Worm (Caenorhabditis elegans) whole organism, early embryonic: ENCODE results near the gene C05C9.1.

ENCODE experiments used
- B0310.2 ChIP-seq: sonication (generic microtip); optimal IDR thresholded peaks from 2 replicates; lab custom pipeline; 2016; ENCODE audit warnings: mild to moderate bottlenecking, missing genetic modification characterization, missing compliant biosample characterization
- F13C5.2 ChIP-seq: sonication (generic microtip); optimal IDR thresholded peaks from 2 replicates; lab custom pipeline; 2017; ENCODE audit warnings: mild to moderate bottlenecking, missing genetic modification characterization, inconsistent platforms, missing compliant biosample characterization
- aly-1 ChIP-seq: sonication (generic microtip); optimal IDR thresholded peaks from 2 replicates; lab custom pipeline; 2016; ENCODE audit warnings: missing genetic modification characterization, missing compliant biosample characterization
- ama-1 ChIP-seq: fragments of 150-350 bp; optimal IDR thresholded peaks from 2 replicates; lab custom pipeline; 2014
- ceh-13 ChIP-seq: fragments of 200-800 bp; sonication (Bioruptor generic); optimal IDR thresholded peaks from 2 replicates; lab custom pipeline; 2018; ENCODE audit warnings: mild to moderate bottlenecking, missing genetic modification characterization, missing compliant biosample characterization
- ceh-36 ChIP-seq: sonication (generic microtip); optimal IDR thresholded peaks from 2 replicates; lab custom pipeline; 2016; ENCODE audit warnings: missing genetic modification characterization, inconsistent platforms, missing compliant biosample characterization
- ets-7 ChIP-seq: sonication (generic microtip); optimal IDR thresholded peaks from 2 replicates; lab custom pipeline; 2016; ENCODE audit warnings: missing genotype, missing genetic modification characterization, missing compliant biosample characterization
- flt-1 ChIP-seq: fragments of 200-800 bp; sonication (Bioruptor generic); IDR thresholded peaks from 2 replicates; pipeline ENCODE4 v1.3.6; 2022; ENCODE audit warnings: missing genetic modification characterization, missing compliant biosample characterization
- hmbx-1 ChIP-seq: sonication (generic microtip); optimal IDR thresholded peaks from 2 replicates; lab custom pipeline; 2016; ENCODE audit warnings: mild to moderate bottlenecking, missing genetic modification characterization, missing compliant biosample characterization
- hmg-4 ChIP-seq: fragments of 200-800 bp; sonication (Bioruptor generic); optimal IDR thresholded peaks from 2 replicates; lab custom pipeline; 2018; ENCODE audit warnings: mild to moderate bottlenecking, missing genetic modification characterization, missing compliant biosample characterization
- hnd-1 ChIP-seq: sonication (generic microtip); optimal IDR thresholded peaks from 2 replicates; lab custom pipeline; 2016; ENCODE audit warnings: missing genetic modification characterization, missing compliant biosample characterization
- pes-1 ChIP-seq: fragments of 200-800 bp; sonication (Bioruptor generic); IDR thresholded peaks from 2 replicates; pipeline ENCODE4 v1.3.6; 2022; ENCODE audit warnings: missing genetic modification reagents, missing genetic modification characterization, missing compliant biosample characterization
- scrt-1 ChIP-seq: fragments of 200-800 bp; sonication (Bioruptor generic); IDR thresholded peaks from 2 replicates; pipeline ENCODE4 v1.3.6; 2022; ENCODE audit warnings: missing genetic modification characterization, missing compliant biosample characterization
- sea-1 ChIP-seq: fragments of 200-800 bp; sonication (Bioruptor generic); conservative IDR thresholded peaks from 2 replicates; pipeline ENCODE4 v1.3.6; 2022; ENCODE audit warnings: missing genetic modification characterization, missing compliant biosample characterization
- tbx-11 ChIP-seq: fragments of 200-800 bp; sonication (Bioruptor generic); IDR thresholded peaks from 2 replicates; pipeline ENCODE4 v1.3.6; 2022; ENCODE audit warnings: missing genetic modification characterization, missing compliant biosample characterization
- tbx-37 ChIP-seq: fragments of 200-800 bp; sonication (Bioruptor generic); conservative IDR thresholded peaks from 2 replicates; pipeline ENCODE4 v1.3.6; 2022; ENCODE audit warnings: missing genetic modification reagents, missing genetic modification characterization, missing compliant biosample characterization
- tra-4 ChIP-seq: sonication (generic microtip); optimal IDR thresholded peaks from 2 replicates; lab custom pipeline; 2017; ENCODE audit warnings: missing genetic modification characterization, missing compliant biosample characterization

The C05C9.1 gene

DNA sequence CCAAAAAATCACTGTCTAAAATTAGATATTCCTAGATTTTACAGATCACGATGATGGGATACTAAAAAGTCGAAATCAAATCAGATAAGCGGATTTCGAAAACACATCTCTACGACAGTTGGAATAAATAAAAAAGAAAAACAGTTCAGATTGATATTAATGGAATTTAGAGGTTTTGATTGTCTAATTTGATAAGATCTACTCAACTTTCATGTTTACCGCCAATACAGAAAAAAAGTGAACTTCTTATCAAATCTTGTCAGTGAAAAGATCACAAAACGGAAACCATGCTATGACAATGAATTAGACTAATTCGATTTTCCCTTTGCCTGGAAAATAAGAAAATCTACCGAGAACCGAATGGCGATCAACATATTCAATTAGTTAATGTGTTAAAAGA lies 34.4 kb upstream of the C05C9.1 start:
- TF ChIP-seq sea-1, result no peak
- TF ChIP-seq ceh-13 (GFP tag; lab: Kevin White, UChicago), result no peak
- TF ChIP-seq flt-1 (GFP tag; lab: Robert Waterston, UW), result no peak
- TF ChIP-seq tbx-37 (GFP tag; lab: Robert Waterston, UW), result no peak
- no peak for TF ChIP-seq B0310.2 (tag; lab: Kevin White, UChicago)
- no peak for TF ChIP-seq scrt-1 (GFP tag; lab: Robert Waterston, UW)
- TF ChIP-seq hmg-4 (GFP tag; lab: Kevin White, UChicago), result no peak
- no peak for TF ChIP-seq hmbx-1 (tag; lab: Kevin White, UChicago)
- no peak for TF ChIP-seq hnd-1 (tag; lab: Kevin White, UChicago)
- TF ChIP-seq ama-1 (lab: Kevin White, UChicago), result no peak
- no peak for TF ChIP-seq ceh-36 (tag; lab: Kevin White, UChicago)
- TF ChIP-seq aly-1 (tag; lab: Kevin White, UChicago), result no peak
- TF ChIP-seq ets-7, result no peak

- TF ChIP-seq sea-1 (no peak), tbx-11 (GFP tag; lab: Robert Waterston, UW) (no peak), ama-1 (lab: Kevin White, UChicago) (no peak), ets-7 (no peak), scrt-1 (GFP tag; lab: Robert Waterston, UW) (no peak), F13C5.2 (tag; lab: Kevin White, UChicago) (no peak), hmg-4 (GFP tag; lab: Kevin White, UChicago) (no peak), tbx-37 (GFP tag; lab: Robert Waterston, UW) (no peak), hmbx-1 (tag; lab: Kevin White, UChicago) (no peak), aly-1 (tag; lab: Kevin White, UChicago) (no peak), ceh-36 (tag; lab: Kevin White, UChicago) (no peak), tra-4 (no peak)
Observed at ce11 chrX:11132260-11132659, 28.4 kb upstream of the C05C9.1 start.

ce11 chrX:11134750-11135394 lies 25.8 kb upstream of the C05C9.1 start:
- TF ChIP-seq sea-1 (no peak), tbx-37 (GFP tag; lab: Robert Waterston, UW) (no peak), tbx-11 (GFP tag; lab: Robert Waterston, UW) (no peak), hmbx-1 (tag; lab: Kevin White, UChicago) (no peak), ama-1 (lab: Kevin White, UChicago) (no peak), tra-4 (no peak), hnd-1 (tag; lab: Kevin White, UChicago) (no peak), B0310.2 (tag; lab: Kevin White, UChicago) (no peak), ceh-36 (tag; lab: Kevin White, UChicago) (no peak), ets-7 (no peak), pes-1 (GFP tag; lab: Robert Waterston, UW) (no peak)

DNA sequence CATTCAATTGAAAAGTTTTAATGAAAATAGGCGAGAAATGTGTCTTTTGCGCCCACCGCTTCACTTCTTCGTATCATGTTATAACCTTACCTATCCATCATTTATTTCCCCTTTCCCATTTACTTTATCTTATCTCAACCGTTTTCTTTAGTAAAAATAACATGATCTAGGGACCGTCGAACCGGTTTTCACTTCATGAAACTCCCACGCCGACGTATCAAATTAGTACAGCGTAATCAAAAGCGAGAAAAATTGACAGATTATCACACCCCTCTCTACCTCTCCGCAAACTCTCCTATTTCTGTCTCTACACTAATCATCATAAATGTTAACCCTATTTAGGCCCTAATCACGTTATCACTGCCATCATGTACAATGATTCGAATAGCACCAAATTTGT lies 23.6 kb upstream of the C05C9.1 start:
- TF ChIP-seq tbx-11 (GFP tag; lab: Robert Waterston, UW) (no peak), aly-1 (tag; lab: Kevin White, UChicago) (no peak)

DNA sequence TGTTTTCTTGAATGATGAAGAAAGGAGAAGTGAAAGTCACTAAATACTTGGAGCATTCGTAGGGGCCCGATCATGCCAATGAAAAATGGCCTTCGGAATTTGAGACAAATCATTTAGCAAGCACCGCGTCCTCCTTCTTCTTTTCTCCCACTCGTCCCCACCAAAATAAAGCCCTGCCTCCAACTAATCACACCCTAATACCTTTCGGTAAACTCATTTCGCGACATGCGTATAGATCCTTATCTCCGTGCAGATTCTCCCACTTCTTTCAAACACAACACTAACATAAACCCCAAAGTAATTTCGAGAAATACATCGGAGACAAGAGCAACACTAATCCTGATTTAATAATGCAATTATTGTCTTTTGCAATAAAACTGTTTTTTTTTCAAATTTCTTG lies 23.0 kb upstream of the C05C9.1 start:
- no peak for TF ChIP-seq aly-1 (tag; lab: Kevin White, UChicago)
- no peak for TF ChIP-seq hmbx-1 (tag; lab: Kevin White, UChicago)
- no peak for TF ChIP-seq tra-4
- no peak for TF ChIP-seq tbx-11 (GFP tag; lab: Robert Waterston, UW)
- TF ChIP-seq hnd-1 (tag; lab: Kevin White, UChicago), result no peak
- no peak for TF ChIP-seq ama-1 (lab: Kevin White, UChicago)
- TF ChIP-seq F13C5.2 (tag; lab: Kevin White, UChicago), result no peak
- no peak for TF ChIP-seq tbx-37 (GFP tag; lab: Robert Waterston, UW)
- no peak for TF ChIP-seq flt-1 (GFP tag; lab: Robert Waterston, UW)
- TF ChIP-seq ceh-13 (GFP tag; lab: Kevin White, UChicago), result no peak

ce11 chrX:11151494-11151893 lies 9.1 kb upstream of the C05C9.1 start:
- TF ChIP-seq ceh-13 (GFP tag; lab: Kevin White, UChicago) (no peak), flt-1 (GFP tag; lab: Robert Waterston, UW) (no peak), sea-1 (no peak), pes-1 (GFP tag; lab: Robert Waterston, UW) (no peak), B0310.2 (tag; lab: Kevin White, UChicago) (no peak), ama-1 (lab: Kevin White, UChicago) (no peak), tbx-37 (GFP tag; lab: Robert Waterston, UW) (no peak), tbx-11 (GFP tag; lab: Robert Waterston, UW) (no peak), aly-1 (tag; lab: Kevin White, UChicago) (no peak), hnd-1 (tag; lab: Kevin White, UChicago) (no peak), F13C5.2 (tag; lab: Kevin White, UChicago) (no peak), hmg-4 (GFP tag; lab: Kevin White, UChicago) (no peak), hmbx-1 (tag; lab: Kevin White, UChicago) (no peak), scrt-1 (GFP tag; lab: Robert Waterston, UW) (no peak), tra-4 (no peak), ceh-36 (tag; lab: Kevin White, UChicago) (no peak), ets-7 (no peak)

DNA sequence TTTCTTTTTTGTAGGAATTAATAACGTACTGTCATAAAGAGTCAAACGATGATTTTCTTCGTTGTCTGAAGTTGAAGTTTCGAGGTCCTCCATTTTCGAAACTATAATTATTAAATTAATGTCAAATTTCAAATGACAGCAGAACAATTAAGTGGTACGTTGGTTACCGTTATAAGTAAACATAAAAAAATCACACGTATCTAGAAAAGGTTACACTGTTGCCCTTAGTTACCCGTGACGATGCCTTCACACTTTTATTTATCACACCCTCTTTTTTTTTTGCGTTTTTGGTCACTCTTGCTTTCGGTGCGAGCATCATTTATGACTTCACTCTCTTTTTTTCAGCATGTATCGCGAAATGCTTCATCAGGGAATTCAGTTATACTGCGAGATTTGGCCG lies 7.9 kb upstream of the C05C9.1 start, which contains the start of the genes C05C9.3 and C05C9.2:
Gene C05C9.3, minus strand, starts transcription at position 101 of the 400 bp plus-strand sequence.
Gene C05C9.2, plus strand, starts transcription at position 346 of the 400 bp plus-strand sequence.
- TF ChIP-seq pes-1 (GFP tag; lab: Robert Waterston, UW) (no peak), B0310.2 (tag; lab: Kevin White, UChicago) (no peak), ets-7 (no peak), F13C5.2 (tag; lab: Kevin White, UChicago) (no peak), hmg-4 (GFP tag; lab: Kevin White, UChicago) (no peak), scrt-1 (GFP tag; lab: Robert Waterston, UW) (no peak), ama-1 (lab: Kevin White, UChicago) (no peak), ceh-13 (GFP tag; lab: Kevin White, UChicago) (no peak), ceh-36 (tag; lab: Kevin White, UChicago) (no peak)
